Worm (Caenorhabditis elegans): ENCODE results near the gene flp-13.
A peak's percentile ranks its signal among the peaks of the same experiment; 100 is the strongest.

The flp-13 gene

DNA sequence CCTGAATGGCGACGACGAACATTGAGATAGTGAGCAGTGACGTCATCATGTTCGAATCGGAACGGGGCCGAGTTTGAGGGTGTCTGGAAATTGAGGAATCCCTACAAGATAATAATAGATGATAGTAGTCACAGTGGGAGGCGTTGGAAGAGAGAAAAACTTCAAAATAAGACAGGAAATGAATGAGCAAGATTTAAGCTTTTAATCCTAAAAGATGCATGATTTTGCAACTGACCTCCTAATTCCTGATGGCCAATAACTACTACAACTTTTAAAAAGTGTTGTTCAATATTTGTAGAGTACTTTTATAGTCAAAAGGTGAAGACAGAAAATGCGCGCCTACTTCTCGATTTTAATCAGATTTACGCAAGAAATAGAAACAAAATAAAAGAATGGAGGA, at the start of gene flp-13:
Gene flp-13 (minus strand): TSS at position 101 of the 400 bp plus-strand sequence.
- TF ChIP-seq lin-35 (GFP tag; optimal IDR thresholded peaks at IDR 0.05) (no peak), hmg-1.2 (GFP tag; IDR thresholded peaks at IDR 0.05) (no peak), ceh-100 (GFP tag; IDR thresholded peaks at IDR 0.05) (no peak), ccch-3 (GFP tag; optimal IDR thresholded peaks at IDR 0.05) (no peak), mel-28 (tag; optimal IDR thresholded peaks at IDR 0.05; ENCODE audit: borderline replicate concordance) (no peak)

DNA sequence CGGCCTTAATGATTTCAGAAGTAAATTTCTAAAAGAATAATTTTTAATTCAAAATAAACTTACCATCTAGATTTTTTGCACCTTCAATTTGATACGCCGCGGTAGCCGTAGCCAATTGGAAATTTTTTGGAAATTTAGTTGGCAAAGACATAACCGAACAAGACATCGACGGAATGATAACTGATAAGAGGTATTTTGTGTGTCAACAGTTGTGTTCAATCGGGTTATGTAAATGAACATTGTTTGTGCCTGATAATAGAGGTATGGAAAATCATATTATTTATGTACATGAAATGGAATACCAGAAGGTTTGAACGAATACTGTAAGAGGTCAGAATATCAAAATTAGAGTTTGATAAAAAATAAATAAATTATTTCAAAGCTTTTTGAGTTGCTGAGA, 49.6 kb upstream of the flp-13 start, which contains the start of gene klo-1:
Gene klo-1 (minus strand): TSS at position 388 of the 400 bp plus-strand sequence.
- peak; percentile 77 for TF ChIP-seq nhr-80 (tag; optimal IDR thresholded peaks at IDR 0.05)
- no peak for TF ChIP-seq F39B2.1 (GFP tag; IDR thresholded peaks at IDR 0.05)
- TF ChIP-seq tbp1 (GFP tag; optimal IDR thresholded peaks at IDR 0.05), result no peak

DNA sequence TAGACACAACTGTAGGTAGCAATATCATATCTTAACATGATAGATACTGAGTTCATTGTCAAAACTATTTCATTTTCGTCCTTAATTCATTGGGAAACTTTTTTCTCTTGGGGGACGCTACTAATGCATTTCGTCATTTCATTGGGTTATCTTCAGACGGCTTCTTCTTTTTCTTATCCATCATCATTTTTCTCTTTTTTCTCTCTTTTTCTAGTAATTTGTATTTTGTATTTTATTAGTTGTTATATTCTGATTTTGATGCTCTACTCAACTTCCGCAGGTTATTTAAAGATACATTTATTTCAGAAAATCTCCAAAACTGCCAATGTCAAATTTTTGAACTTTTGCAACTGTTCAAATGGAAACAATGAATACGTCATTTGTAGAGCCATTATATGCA, 45.3 kb upstream of the flp-13 start, which contains the start of gene npr-35:
Gene npr-35 (plus strand): TSS at position 301 of the 400 bp plus-strand sequence.
- TF ChIP-seq him-1 (tag; optimal IDR thresholded peaks at IDR 0.05) (no peak), attf-5 (GFP tag; optimal IDR thresholded peaks at IDR 0.05) (no peak), bed-1 (GFP tag; IDR thresholded peaks at IDR 0.05) (no peak), aptf-3 (GFP tag; IDR thresholded peaks at IDR 0.05) (no peak), lin-26 (GFP tag; IDR thresholded peaks at IDR 0.05) (no peak), hmg-20 (GFP tag; IDR thresholded peaks at IDR 0.05) (no peak), zim-3 (tag; optimal IDR thresholded peaks at IDR 0.05) (no peak), fkh-3 (tag; optimal IDR thresholded peaks at IDR 0.05) (no peak), K11D2.4 (GFP tag; IDR thresholded peaks at IDR 0.05) (no peak), F23B12.7 (tag; optimal IDR thresholded peaks at IDR 0.05; ENCODE audit: insufficient read depth) (no peak), F57C9.4 (tag; optimal IDR thresholded peaks at IDR 0.05) (no peak), nhr-120 (GFP tag; IDR thresholded peaks at IDR 0.05) (no peak), athp-1 (tag; optimal IDR thresholded peaks at IDR 0.05) (no peak), unc-130 (GFP tag; optimal IDR thresholded peaks at IDR 0.05) (no peak)

DNA sequence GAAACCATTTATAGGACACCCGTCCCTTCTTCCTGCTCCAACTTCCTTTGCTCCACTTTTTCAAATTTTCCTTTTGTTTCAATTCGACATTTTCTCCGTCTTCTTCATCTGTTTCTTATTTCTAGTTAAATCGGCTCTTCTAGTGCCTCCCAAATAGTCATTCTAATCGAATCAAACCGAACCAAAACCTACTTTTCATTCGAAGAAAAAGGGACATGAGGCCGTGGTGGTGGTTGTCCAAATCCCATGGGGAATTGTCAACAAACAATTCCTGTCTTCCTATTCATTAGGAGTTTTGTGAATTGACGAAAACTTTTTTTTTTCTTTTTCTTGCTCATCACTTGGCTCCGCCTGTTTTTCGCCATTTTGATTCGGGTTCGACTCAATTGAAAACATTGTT, 38.4 kb upstream of the flp-13 start:
- TF ChIP-seq attf-3 (GFP tag; conservative IDR thresholded peaks at IDR 0.05) (no peak), B0336.3 (GFP tag; IDR thresholded peaks at IDR 0.05) (no peak), F10E7.11 (tag; optimal IDR thresholded peaks at IDR 0.05) (no peak), hmg-1.2 (GFP tag; IDR thresholded peaks at IDR 0.05) (no peak), ztf-3 (GFP tag; optimal IDR thresholded peaks at IDR 0.05) (no peak), sdz-38 (tag; optimal IDR thresholded peaks at IDR 0.05) (no peak), nhr-27 (tag; optimal IDR thresholded peaks at IDR 0.05) (no peak), egl-44 (GFP tag; IDR thresholded peaks at IDR 0.05) (no peak), T26A5.8 (tag; optimal IDR thresholded peaks at IDR 0.05) (no peak), B0261.1 (tag; optimal IDR thresholded peaks at IDR 0.05) (no peak), ceh-91 (GFP tag; IDR thresholded peaks at IDR 0.05) (no peak), nhr-120 (GFP tag; IDR thresholded peaks at IDR 0.05) (no peak), attf-6 (GFP tag; IDR thresholded peaks at IDR 0.05) (no peak), lir-1 (GFP tag; conservative IDR thresholded peaks at IDR 0.05) (no peak)

DNA sequence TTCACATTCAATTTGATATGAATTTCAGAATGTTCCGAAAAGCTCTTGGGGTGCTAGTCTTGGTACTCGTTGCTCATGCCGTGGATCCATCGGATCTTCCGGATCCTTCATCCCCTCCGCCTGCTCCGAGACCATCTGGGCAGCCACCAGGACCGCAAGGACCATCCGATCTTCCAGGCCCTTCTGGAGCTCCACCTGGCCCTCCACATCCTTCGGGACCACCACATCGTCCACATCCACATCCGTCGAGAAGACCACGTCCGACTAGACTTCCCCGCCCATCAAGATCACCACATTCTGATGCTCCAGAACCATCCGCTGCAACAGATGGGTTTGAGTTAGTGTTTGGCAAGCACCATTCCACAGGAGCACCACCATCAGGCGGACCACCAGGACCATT, 36.4 kb upstream of the flp-13 start, which contains the start of gene clx-1:
Gene clx-1 (plus strand): TSS at position 30 of the 400 bp plus-strand sequence.
- no peak for TF ChIP-seq lag-1 (GFP tag; IDR thresholded peaks at IDR 0.05)
- TF ChIP-seq hrde-1 (tag; optimal IDR thresholded peaks at IDR 0.05; ENCODE audit: borderline replicate concordance), result no peak
- no peak for TF ChIP-seq madf-3 (GFP tag; IDR thresholded peaks at IDR 0.05)
- no peak for TF ChIP-seq cebp-2 (GFP tag; IDR thresholded peaks at IDR 0.05)
- peak; percentile 36; the same call in 1 of the 2 replicates for TF ChIP-seq egrh-3 (GFP tag; IDR thresholded peaks at IDR 0.05)
- TF ChIP-seq bed-1 (GFP tag; IDR thresholded peaks at IDR 0.05), result no peak
- TF ChIP-seq hlh-26 (GFP tag; conservative IDR thresholded peaks at IDR 0.05), result no peak
- no peak for TF ChIP-seq madf-8 (GFP tag; conservative IDR thresholded peaks at IDR 0.05)
- no peak for TF ChIP-seq nhr-27 (tag; optimal IDR thresholded peaks at IDR 0.05)
